Worm (Caenorhabditis elegans) whole organism, mixed stage, embryonic: ENCODE data around the gene srx-41.
A peak's percentile ranks its signal among the peaks of the same experiment; 100 is the strongest.

Experiments
- M03D4.4 ChIP-seq: sonication (generic microtip); optimal IDR thresholded peaks from 2 replicates; lab custom pipeline; 2017; ENCODE audit warnings: mild to moderate bottlenecking, missing genetic modification characterization, missing compliant biosample characterization
- bed-3 ChIP-seq: fragments of 200-800 bp; sonication (Bioruptor generic); optimal IDR thresholded peaks from 3 replicates; lab custom pipeline; 2018; ENCODE audit warnings: mild to moderate bottlenecking, missing genetic modification characterization, moderate library complexity, missing compliant biosample characterization
- blmp-1 ChIP-seq: fragments of 150-350 bp; optimal IDR thresholded peaks from 2 replicates; lab custom pipeline; 2014; ENCODE audit warnings: missing biosample characterization, missing genetic modification characterization
- ceh-83 ChIP-seq: fragments of 200-800 bp; sonication (Bioruptor generic); optimal IDR thresholded peaks from 2 replicates; lab custom pipeline; 2018; ENCODE audit warnings: mild to moderate bottlenecking, missing genetic modification characterization, missing compliant biosample characterization
- ces-1 ChIP-seq: fragments of 150-350 bp; optimal IDR thresholded peaks from 2 replicates; lab custom pipeline; 2014; ENCODE audit warnings: missing biosample characterization, missing genetic modification reagents, missing genetic modification characterization
- cnd-1 ChIP-seq: fragments of 200-800 bp; sonication (Bioruptor generic); optimal IDR thresholded peaks from 2 replicates; lab custom pipeline; 2018; ENCODE audit warnings: mild to moderate bottlenecking, missing genetic modification characterization, missing compliant biosample characterization
- drap-1 ChIP-seq: fragments of 200-800 bp; sonication (Bioruptor generic); optimal IDR thresholded peaks from 3 replicates; lab custom pipeline; 2018; ENCODE audit warnings: mild to moderate bottlenecking, missing genetic modification characterization, missing compliant biosample characterization
- elt-1 ChIP-seq: sonication (generic microtip); optimal IDR thresholded peaks from 2 replicates; lab custom pipeline; 2017; ENCODE audit warnings: missing genetic modification characterization, mild to moderate bottlenecking, missing compliant biosample characterization, antibody characterized with exemption, moderate library complexity, borderline replicate concordance; ENCODE audit not compliant: insufficient read depth
- elt-3 ChIP-seq: fragments of 150-350 bp; optimal IDR thresholded peaks from 2 replicates; lab custom pipeline; 2014; ENCODE audit warnings: missing biosample characterization, missing genetic modification characterization
- flh-1 ChIP-seq: fragments of 200-800 bp; sonication (Bioruptor generic); optimal IDR thresholded peaks from 2 replicates; lab custom pipeline; 2018; ENCODE audit warnings: mild to moderate bottlenecking, missing genetic modification characterization, moderate library complexity, missing compliant biosample characterization
- ham-2 ChIP-seq: fragments of 200-800 bp; sonication (Bioruptor generic); optimal IDR thresholded peaks from 2 replicates; lab custom pipeline; 2018; ENCODE audit warnings: mild to moderate bottlenecking, missing genetic modification characterization, missing compliant biosample characterization
- hlh-1 ChIP-seq: fragments of 150-350 bp; optimal IDR thresholded peaks from 2 replicates; lab custom pipeline; 2014; ENCODE audit warnings: missing biosample characterization, missing genetic modification reagents, missing genetic modification characterization
- lin-13 ChIP-seq: fragments of 150-350 bp; optimal IDR thresholded peaks from 2 replicates; lab custom pipeline; 2014; ENCODE audit warnings: missing biosample characterization, missing genetic modification characterization
- lin-32 ChIP-seq: fragments of 200-800 bp; sonication (Bioruptor generic); optimal IDR thresholded peaks from 2 replicates; lab custom pipeline; 2018; ENCODE audit warnings: mild to moderate bottlenecking, missing genetic modification characterization, missing compliant biosample characterization
- mab-5 ChIP-seq: fragments of 150-350 bp; optimal IDR thresholded peaks from 2 replicates; lab custom pipeline; 2014; ENCODE audit warnings: missing biosample characterization, missing genetic modification characterization
- mep-1 ChIP-seq: fragments of 150-350 bp; optimal IDR thresholded peaks from 2 replicates; lab custom pipeline; 2017; ENCODE audit warnings: missing biosample characterization, missing genetic modification reagents, missing genetic modification characterization, inconsistent platforms
- mls-2 ChIP-seq: sonication (generic microtip); optimal IDR thresholded peaks from 2 replicates; lab custom pipeline; 2016; ENCODE audit warnings: mild to moderate bottlenecking, missing genetic modification characterization, moderate library complexity, missing compliant biosample characterization
- nhr-12 ChIP-seq: fragments of 150-350 bp; optimal IDR thresholded peaks from 2 replicates; lab custom pipeline; 2014; ENCODE audit warnings: missing biosample characterization, missing genetic modification characterization
- nhr-2 ChIP-seq: fragments of 150-350 bp; optimal IDR thresholded peaks from 2 replicates; lab custom pipeline; 2014; ENCODE audit warnings: missing biosample characterization, missing genetic modification characterization
- nhr-237 ChIP-seq: fragments of 150-350 bp; optimal IDR thresholded peaks from 2 replicates; lab custom pipeline; 2014; ENCODE audit warnings: missing biosample characterization, missing genetic modification characterization
- nhr-28 ChIP-seq: fragments of 150-350 bp; optimal IDR thresholded peaks from 2 replicates; lab custom pipeline; 2014; ENCODE audit warnings: missing biosample characterization, missing genetic modification characterization
- nhr-76 ChIP-seq: sonication (generic microtip); optimal IDR thresholded peaks from 2 replicates; lab custom pipeline; 2017; ENCODE audit warnings: missing biosample characterization, missing genetic modification characterization
- pha-4 ChIP-seq: fragments of 150-350 bp; optimal IDR thresholded peaks from 2 replicates; lab custom pipeline; 2018; ENCODE audit warnings: missing biosample characterization, missing genetic modification reagents, missing genetic modification characterization
- sem-2 ChIP-seq: fragments of 200-800 bp; sonication (Bioruptor generic); optimal IDR thresholded peaks from 2 replicates; lab custom pipeline; 2018; ENCODE audit warnings: mild to moderate bottlenecking, missing genetic modification characterization, missing compliant biosample characterization
- snpc-4 ChIP-seq: fragments of 150-350 bp; optimal IDR thresholded peaks from 2 replicates; lab custom pipeline; 2014; ENCODE audit warnings: missing biosample characterization, missing genetic modification characterization
- sptf-1 ChIP-seq: sonication (generic microtip); optimal IDR thresholded peaks from 2 replicates; lab custom pipeline; 2017; ENCODE audit warnings: mild to moderate bottlenecking, missing genetic modification characterization, moderate library complexity, missing compliant biosample characterization
- unc-120 ChIP-seq: sonication (generic microtip); optimal IDR thresholded peaks from 2 replicates; lab custom pipeline; 2017; ENCODE audit warnings: missing genetic modification characterization, missing compliant biosample characterization; ENCODE audit not compliant: poor library complexity, severe bottlenecking
- unc-39 ChIP-seq: fragments of 150-350 bp; optimal IDR thresholded peaks from 2 replicates; lab custom pipeline; 2014; ENCODE audit warnings: missing biosample characterization, missing genetic modification characterization
- unc-62 ChIP-seq: fragments of 150-350 bp; optimal IDR thresholded peaks from 2 replicates; lab custom pipeline; 2014; ENCODE audit warnings: missing biosample characterization, missing genetic modification reagents, missing genetic modification characterization
- zip-8 ChIP-seq: fragments of 150-350 bp; optimal IDR thresholded peaks from 2 replicates; lab custom pipeline; 2014; ENCODE audit warnings: missing biosample characterization, missing genetic modification characterization

Gene srx-41

DNA sequence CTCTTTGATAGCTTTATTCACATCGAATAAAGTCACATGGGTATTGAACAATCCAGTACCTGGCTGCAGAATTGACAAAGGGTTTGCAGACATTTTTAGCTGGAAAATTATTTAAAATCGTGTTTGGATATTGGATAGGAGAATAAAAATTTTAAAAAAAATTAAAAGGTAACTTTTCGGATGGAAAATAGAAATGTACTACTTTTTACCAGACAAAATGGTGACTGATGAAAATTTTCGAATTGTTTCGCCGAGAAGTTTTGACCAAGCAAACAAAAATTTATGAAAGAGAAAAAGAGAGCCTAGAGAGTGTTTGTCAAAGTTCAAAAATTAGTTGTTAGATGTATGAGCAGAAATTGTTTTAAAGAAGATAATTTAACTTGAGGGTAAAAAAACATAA is 10.9 kb upstream of the srx-41 start, which contains the start of gene F59B1.10:
F59B1.10 (minus strand) TSS at position 101 of the 400 bp plus-strand sequence.
- TF ChIP-seq unc-62 (no peak), elt-1 (tag; lab: Kevin White, UChicago) (no peak), lin-32 (no peak), nhr-28 (tag; lab: Kevin White, UChicago) (no peak), nhr-76 (tag; lab: Kevin White, UChicago) (no peak), unc-120 (tag; lab: Kevin White, UChicago) (no peak)

DNA sequence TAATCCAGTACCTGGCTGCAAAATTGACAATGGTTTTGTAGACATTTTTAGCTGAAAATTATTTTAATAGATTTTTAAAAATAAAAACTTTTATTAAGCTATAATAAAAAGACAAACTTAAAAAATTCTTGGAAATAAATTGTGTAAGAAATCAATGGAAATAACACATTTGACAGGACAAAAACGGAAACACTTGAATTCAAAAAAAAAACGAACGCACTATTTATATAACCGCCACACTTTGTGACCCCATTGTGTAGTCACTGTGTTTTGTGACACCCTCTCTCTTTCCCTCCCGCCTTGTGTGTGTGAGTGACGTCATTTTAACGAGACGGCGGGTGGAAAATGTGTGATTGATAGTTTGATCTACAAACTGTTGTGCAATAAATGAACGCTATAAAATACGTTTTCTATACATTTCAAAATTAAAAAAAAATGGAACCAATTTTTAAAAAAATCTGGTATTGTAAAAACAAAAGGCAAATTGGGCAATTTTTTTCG is 7.3 kb upstream of the srx-41 start, which contains the start of gene F59B1.8:
F59B1.8 (minus strand) TSS at position 51 of the 501 bp plus-strand sequence.
- TF ChIP-seq flh-1 (GFP tag; lab: Kevin White, UChicago), result no peak
- no peak for TF ChIP-seq blmp-1
- peak; percentile 2 for TF ChIP-seq unc-62
- TF ChIP-seq nhr-237, result no peak
- TF ChIP-seq bed-3 (GFP tag; lab: Kevin White, UChicago), result no peak
- TF ChIP-seq elt-1 (tag; lab: Kevin White, UChicago), result no peak
- TF ChIP-seq M03D4.4 (tag; lab: Kevin White, UChicago), result no peak
- no peak for TF ChIP-seq snpc-4 (tag; lab: Kevin White, UChicago)
- peak; percentile 54 for TF ChIP-seq zip-8 (tag; lab: Kevin White, UChicago)
- TF ChIP-seq nhr-2, result peak; percentile 45

DNA sequence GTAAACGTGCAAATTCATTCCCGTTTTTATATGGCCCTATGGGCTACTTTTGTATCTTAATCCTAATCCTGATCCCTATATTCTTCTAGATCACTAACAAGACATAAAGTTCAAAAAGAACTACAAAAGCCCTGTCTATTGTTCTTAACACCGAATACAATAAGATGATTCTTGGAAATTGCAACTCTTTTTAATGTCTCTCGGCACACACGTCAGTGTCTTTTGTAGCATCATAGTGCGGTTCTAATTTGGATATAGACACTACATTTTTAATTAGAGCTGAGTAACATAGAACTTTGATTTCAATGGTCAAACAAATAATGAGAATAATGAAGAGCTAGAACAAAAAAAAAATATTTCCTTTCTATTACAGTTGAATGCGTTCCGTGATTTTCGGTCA is 2.9 kb upstream of the srx-41 start:
- no peak for TF ChIP-seq unc-62
- TF ChIP-seq lin-32, result no peak
- TF ChIP-seq mab-5 (tag; lab: Kevin White, UChicago), result no peak
- no peak for TF ChIP-seq mep-1

- TF ChIP-seq unc-120 (tag; lab: Kevin White, UChicago) (no peak), sem-2 (GFP tag; lab: Kevin White, UChicago) (no peak), elt-3 (tag; lab: Kevin White, UChicago) (no peak), M03D4.4 (tag; lab: Kevin White, UChicago) (no peak), lin-13 (tag; lab: Kevin White, UChicago) (no peak), pha-4 (tag; lab: Kevin White, UChicago) (no peak), mep-1 (no peak), nhr-12 (tag; lab: Kevin White, UChicago) (no peak), ceh-83 (GFP tag; lab: Kevin White, UChicago) (no peak), cnd-1 (tag; lab: Kevin White, UChicago) (no peak), drap-1 (GFP tag; lab: Kevin White, UChicago) (no peak), zip-8 (tag; lab: Kevin White, UChicago) (no peak)
Observed at ce11 chrV:3634293-3635016, 2.5 kb downstream of the srx-41 start.

DNA sequence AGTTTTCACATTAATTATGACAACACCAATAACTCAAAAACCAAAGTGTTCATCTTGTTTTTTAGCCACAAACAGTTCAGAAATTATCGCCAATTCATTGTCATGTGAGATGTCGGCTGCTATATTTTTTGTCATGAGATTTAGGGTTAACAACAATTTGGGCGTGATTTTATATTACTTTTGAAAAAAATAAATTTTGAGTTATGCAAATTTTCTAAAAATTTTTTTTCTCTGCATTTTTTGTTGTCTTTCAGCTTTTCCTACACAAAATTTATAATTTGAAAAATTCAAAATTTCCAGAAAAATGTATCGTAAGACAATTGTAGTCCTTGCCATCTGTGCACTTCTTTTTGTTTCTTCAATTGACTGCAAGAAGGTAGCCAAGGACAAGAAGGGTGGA is 3.9 kb downstream of the srx-41 start, which contains the start of gene F59B1.2:
F59B1.2 (plus strand) TSS at position 301 of the 400 bp plus-strand sequence.
- TF ChIP-seq ham-2 (GFP tag; lab: Kevin White, UChicago) (no peak), mep-1 (no peak), unc-120 (tag; lab: Kevin White, UChicago) (no peak), ces-1 (no peak), mls-2 (tag; lab: Kevin White, UChicago) (no peak), nhr-12 (tag; lab: Kevin White, UChicago) (no peak), hlh-1 (no peak), elt-3 (tag; lab: Kevin White, UChicago) (no peak), sptf-1 (tag; lab: Kevin White, UChicago) (no peak), drap-1 (GFP tag; lab: Kevin White, UChicago) (no peak), flh-1 (GFP tag; lab: Kevin White, UChicago) (no peak), nhr-2 (no peak), cnd-1 (tag; lab: Kevin White, UChicago) (no peak), mab-5 (tag; lab: Kevin White, UChicago) (no peak), unc-62 (no peak), elt-1 (tag; lab: Kevin White, UChicago) (no peak), unc-39 (tag; lab: Kevin White, UChicago) (no peak), nhr-237 (no peak), nhr-76 (tag; lab: Kevin White, UChicago) (no peak), nhr-28 (tag; lab: Kevin White, UChicago) (no peak)
